Worm (Caenorhabditis elegans) whole organism, L4 larva: ENCODE measurements around the gene Y60C6A.1.

Experiments used
- lin-13 ChIP-seq: fragments of 150-350 bp; optimal IDR thresholded peaks from 2 replicates; lab custom pipeline; 2014; ENCODE audit warnings: missing biosample characterization, missing genetic modification reagents, missing genetic modification characterization
- lin-39 ChIP-seq: fragments of 150-350 bp; optimal IDR thresholded peaks from 2 replicates; lab custom pipeline; 2014; ENCODE audit warnings: missing biosample characterization, missing genetic modification reagents, missing genetic modification characterization
- nhr-10 ChIP-seq: fragments of 150-350 bp; optimal IDR thresholded peaks from 2 replicates; lab custom pipeline; 2014; ENCODE audit warnings: missing biosample characterization, missing genetic modification characterization
- snpc-4 ChIP-seq: fragments of 150-350 bp; optimal IDR thresholded peaks from 2 replicates; lab custom pipeline; 2014; ENCODE audit warnings: missing biosample characterization, missing genetic modification characterization
- zfp-3 ChIP-seq: fragments of 200-800 bp; sonication (Bioruptor generic); conservative IDR thresholded peaks from 2 replicates; pipeline ENCODE4 v1.3.6; 2022; ENCODE audit warnings: missing genetic modification reagents, missing genetic modification characterization, missing compliant biosample characterization

DNA sequence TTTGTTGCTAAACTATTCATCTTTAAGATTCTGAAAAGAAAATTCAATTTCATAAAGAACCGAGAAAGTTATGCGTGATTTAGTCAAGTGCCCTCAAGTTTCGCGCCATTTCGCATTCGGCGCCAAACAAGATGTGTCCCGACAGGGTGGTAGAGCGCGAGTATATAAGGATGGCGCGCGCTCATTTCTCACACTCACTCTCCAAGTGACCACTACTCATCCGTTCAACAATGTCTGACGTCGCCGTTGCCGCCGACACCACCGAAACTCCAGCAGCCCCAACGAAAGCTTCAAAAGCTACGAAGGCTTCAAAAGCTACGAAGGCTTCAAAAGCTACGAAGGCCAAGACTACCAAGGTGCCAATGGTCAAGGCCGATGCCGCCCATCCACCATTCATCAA, 29.3 kb upstream of the Y60C6A.1 start, which contains the start of gene hil-4:
- TF ChIP-seq zfp-3 (GFP tag; lab: Robert Waterston, UW) (no peak), nhr-10 (tag; lab: Kevin White, UChicago) (no peak), snpc-4 (tag; lab: Kevin White, UChicago) (no peak), lin-39 (tag; lab: Kevin White, UChicago) (no peak), lin-13 (GFP tag; lab: Kevin White, UChicago) (no peak)
